Fruit fly (Drosophila melanogaster): ENCODE measurements around the gene PIG-U.
A peak's percentile ranks its signal among the peaks of the same experiment; 100 is the strongest.

PIG-U gene

DNA sequence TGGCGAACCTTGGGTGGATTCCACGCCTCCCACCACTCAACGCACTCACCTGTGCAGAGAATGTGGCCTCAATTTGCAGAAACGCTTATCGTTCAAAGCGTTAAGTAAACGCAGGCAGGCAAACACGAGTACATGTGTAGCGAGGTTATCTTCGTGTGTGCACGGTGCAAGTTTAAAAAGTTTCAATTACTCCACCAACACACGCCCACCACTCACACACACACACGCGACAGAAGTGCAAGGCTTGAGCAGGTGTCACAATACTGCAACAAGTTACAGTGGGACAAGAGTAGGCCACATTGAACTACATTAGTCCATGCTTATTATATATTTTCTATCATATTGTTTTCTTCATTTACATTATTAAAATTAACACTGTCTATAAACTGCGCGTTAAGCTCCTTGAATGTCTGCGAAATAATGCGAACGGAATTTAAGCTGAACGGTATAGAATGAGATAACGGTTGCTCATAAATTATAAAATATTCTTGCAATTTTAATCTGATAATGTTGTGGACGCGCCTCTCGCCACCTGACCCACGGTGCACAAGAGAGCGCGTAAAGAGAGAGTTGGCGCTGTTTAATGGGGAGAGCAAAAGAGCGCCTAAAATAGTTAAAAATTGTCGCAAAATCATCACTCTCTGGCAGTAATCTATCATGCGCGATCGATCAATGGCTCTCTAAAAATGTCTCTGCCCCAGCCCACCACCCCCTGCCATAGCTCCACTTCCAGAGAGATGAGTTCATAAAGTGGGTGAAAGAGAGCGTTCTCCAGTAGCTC is 19.8 kb downstream of the PIG-U start (continued):
- TF ChIP-seq Blimp-1 (GFP tag; optimal IDR thresholded peaks at IDR 0.05) (peak; percentile 89), Hr38 (GFP tag; optimal IDR thresholded peaks at IDR 0.05) (no peak), Met (GFP tag; optimal IDR thresholded peaks at IDR 0.05) (peak; percentile 98), topi (GFP tag; optimal IDR thresholded peaks at IDR 0.05) (peak; percentile 98), fkh (GFP tag; optimal IDR thresholded peaks at IDR 0.05) (peak; percentile 89), salr (GFP tag; optimal IDR thresholded peaks at IDR 0.05) (peak; percentile 95 to 96), OdsH (GFP tag; optimal IDR thresholded peaks at IDR 0.05) (peak; percentile 98), CG6276 (GFP tag; optimal IDR thresholded peaks at IDR 0.05) (peak; percentile 99), Lpt (GFP tag; optimal IDR thresholded peaks at IDR 0.05) (peak; percentile 98), dac (GFP tag; optimal IDR thresholded peaks at IDR 0.05) (peak; percentile 98), Sox102F (GFP tag; optimal IDR thresholded peaks at IDR 0.05) (peak; percentile 98), CG4318 (GFP tag; optimal IDR thresholded peaks at IDR 0.05) (peak; percentile 98), CG11762 (GFP tag; optimal IDR thresholded peaks at IDR 0.05; ENCODE audit: insufficient read depth) (peak; percentile 98), Eip75B (GFP tag; optimal IDR thresholded peaks at IDR 0.05) (peak; percentile 97), lz (GFP tag; optimal IDR thresholded peaks at IDR 0.05) (peak; percentile 98), Eip93F (GFP tag; optimal IDR thresholded peaks at IDR 0.05) (peak; percentile 96), cyc (GFP tag; optimal IDR thresholded peaks at IDR 0.05) (peak; percentile 94)

DNA sequence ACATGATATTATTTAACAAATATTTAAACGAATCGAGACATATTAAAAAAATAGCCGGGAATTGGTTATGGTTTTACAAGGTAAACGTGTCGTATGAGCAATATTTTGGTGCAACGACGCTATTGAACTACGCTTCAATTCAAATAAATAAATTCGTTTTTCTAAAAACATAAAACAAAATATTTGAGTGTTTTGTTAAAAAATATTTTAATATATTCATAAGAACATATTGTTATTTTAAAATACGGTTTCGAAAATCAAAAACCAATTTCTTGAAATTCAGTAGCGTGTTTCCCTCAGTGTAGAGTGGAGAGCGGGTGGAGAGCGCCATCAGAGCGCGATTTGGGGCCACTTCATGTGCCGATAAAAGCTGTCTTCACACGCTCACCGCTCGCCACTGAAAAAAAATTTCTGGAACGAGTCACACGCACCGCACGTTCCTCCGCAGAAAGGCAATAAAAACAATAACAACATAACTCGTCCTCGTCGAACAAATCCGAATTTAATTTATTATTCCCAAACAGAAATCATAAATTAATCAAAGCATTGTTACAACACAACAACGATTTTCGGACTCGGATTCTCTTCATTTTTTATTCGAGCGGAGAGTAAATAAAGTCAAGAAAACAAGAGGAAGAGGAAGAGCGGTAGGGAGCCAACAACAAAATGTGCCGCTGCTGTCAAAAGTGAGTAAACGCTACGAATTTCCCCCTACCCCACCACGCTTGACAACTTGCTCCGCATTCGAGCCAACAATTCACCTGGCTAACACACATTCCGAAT is 20.7 kb downstream of the PIG-U start:
- TF ChIP-seq Eip93F (GFP tag; optimal IDR thresholded peaks at IDR 0.05) (peak; percentile 84), fd85E (GFP tag; optimal IDR thresholded peaks at IDR 0.05) (no peak), svp (GFP tag) (peak; percentile 82), Sox14 (GFP tag; optimal IDR thresholded peaks at IDR 0.05) (peak; percentile 61), Hr4 (GFP tag; optimal IDR thresholded peaks at IDR 0.05) (peak; percentile 88), CG6276 (GFP tag; optimal IDR thresholded peaks at IDR 0.05) (peak; percentile 94), CG8632 (GFP tag; optimal IDR thresholded peaks at IDR 0.05) (peak; percentile 89), acj6 (GFP tag; optimal IDR thresholded peaks at IDR 0.05) (peak; percentile 92), CG10631 (GFP tag; optimal IDR thresholded peaks at IDR 0.05) (peak; percentile 92), net (GFP tag; optimal IDR thresholded peaks at IDR 0.05) (peak; percentile 86), Sox15 (GFP tag; optimal IDR thresholded peaks at IDR 0.05) (peak; percentile 90), CG11902 (GFP tag; optimal IDR thresholded peaks at IDR 0.05) (peak; percentile 86), fd59A (GFP tag; optimal IDR thresholded peaks at IDR 0.05) (peak; percentile 80), CG3032 (tag; optimal IDR thresholded peaks at IDR 0.05) (peak; percentile 94), CG15336 (GFP tag; IDR thresholded peaks at IDR 0.05) (peak; percentile 83; the same call in 1 of the 2 replicates), achi (GFP tag; optimal IDR thresholded peaks at IDR 0.05) (peak; percentile 91), CG6854 (GFP tag; optimal IDR thresholded peaks at IDR 0.05) (peak; percentile 86), cyc (GFP tag; optimal IDR thresholded peaks at IDR 0.05) (peak; percentile 69), CG6163 (GFP tag; IDR thresholded peaks at IDR 0.05) (peak; percentile 68), dsx (GFP tag; optimal IDR thresholded peaks at IDR 0.05; ENCODE audit: poor library complexity, severe bottlenecking) (peak; percentile 84), CG10669 (GFP tag; optimal IDR thresholded peaks at IDR 0.05) (peak; percentile 91), CG8319 (GFP tag; optimal IDR thresholded peaks at IDR 0.05) (peak; percentile 79), Ets21C (GFP tag; optimal IDR thresholded peaks at IDR 0.05) (peak; percentile 51), CG11294 (GFP tag; IDR thresholded peaks at IDR 0.05) (peak; percentile 51), Hr39 (GFP tag; optimal IDR thresholded peaks at IDR 0.05) (peak; percentile 67), CG34406 (GFP tag; optimal IDR thresholded peaks at IDR 0.05) (peak; percentile 93), eg (GFP tag; IDR thresholded peaks at IDR 0.05) (peak; percentile 83), pdm3 (GFP tag; optimal IDR thresholded peaks at IDR 0.05) (peak; percentile 77), CG9139 (GFP tag; optimal IDR thresholded peaks at IDR 0.05) (peak; percentile 72), ss (GFP tag; optimal IDR thresholded peaks at IDR 0.05) (peak; percentile 81 to 90), Smox (GFP tag; optimal IDR thresholded peaks at IDR 0.05) (peak; percentile 80), dac (GFP tag; optimal IDR thresholded peaks at IDR 0.05) (peak; percentile 83), CG3919 (GFP tag; optimal IDR thresholded peaks at IDR 0.05) (peak; percentile 92), CG8119 (GFP tag; IDR thresholded peaks at IDR 0.05) (peak; percentile 87; the same call in 2 of the 3 replicates), CG11762 (GFP tag; optimal IDR thresholded peaks at IDR 0.05; ENCODE audit: insufficient read depth) (peak; percentile 87)

Data from whole organism, prepupa.